Worm (Caenorhabditis elegans) whole organism, L3 larva: Measurements from ENCODE around the gene C10F3.7.

Experiments
- R02D3.7 ChIP-seq: fragments of 150-350 bp; optimal IDR thresholded peaks from 2 replicates; lab custom pipeline; 2014; ENCODE audit warnings: missing biosample characterization, missing genetic modification characterization
- ZK546.5 ChIP-seq: sonication (generic microtip); optimal IDR thresholded peaks from 2 replicates; lab custom pipeline; 2017; ENCODE audit warnings: missing biosample characterization, missing genetic modification characterization
- aly-2 ChIP-seq: fragments of 150-350 bp; optimal IDR thresholded peaks from 2 replicates; lab custom pipeline; 2014; ENCODE audit warnings: missing biosample characterization, missing genetic modification characterization
- ceh-82 ChIP-seq: fragments of 150-350 bp; optimal IDR thresholded peaks from 2 replicates; lab custom pipeline; 2014; ENCODE audit warnings: missing biosample characterization, missing genetic modification characterization
- egl-27 ChIP-seq: sonication (generic microtip); optimal IDR thresholded peaks from 4 replicates; lab custom pipeline; 2017; ENCODE audit warnings: missing biosample characterization, missing genetic modification reagents, missing genetic modification characterization
- egl-5 ChIP-seq: fragments of 150-350 bp; optimal IDR thresholded peaks from 2 replicates; lab custom pipeline; 2017; ENCODE audit warnings: missing biosample characterization, missing genetic modification reagents, missing genetic modification characterization, inconsistent platforms
- elt-1 ChIP-seq: fragments of 150-350 bp; optimal IDR thresholded peaks from 2 replicates; lab custom pipeline; 2014; ENCODE audit warnings: missing biosample characterization, missing genetic modification characterization
- elt-2 ChIP-seq: sonication (generic microtip); optimal IDR thresholded peaks from 2 replicates; lab custom pipeline; 2016; ENCODE audit warnings: missing genetic modification reagents, mild to moderate bottlenecking, missing genetic modification characterization, missing compliant biosample characterization
- elt-3 ChIP-seq, 3 experiments: fragments of 150-350 bp in 1 of 3; sonication (generic microtip) in 2 of 3; optimal IDR thresholded peaks; 2 replicates in 2 of 3; 4 replicates in 1 of 3; lab custom pipeline; 2014 to 2017; ENCODE audit warnings: missing biosample characterization in 3 of 3, missing genetic modification characterization in 3 of 3
- fkh-10 ChIP-seq: sonication (generic microtip); optimal IDR thresholded peaks from 2 replicates; lab custom pipeline; 2017; ENCODE audit warnings: missing biosample characterization, missing genetic modification reagents, missing genetic modification characterization
- fkh-2 ChIP-seq: fragments of 150-350 bp; optimal IDR thresholded peaks from 2 replicates; lab custom pipeline; 2014; ENCODE audit warnings: missing biosample characterization, missing genetic modification reagents, missing genetic modification characterization
- hmg-11 ChIP-seq: sonication (generic microtip); optimal IDR thresholded peaks from 2 replicates; lab custom pipeline; 2016; ENCODE audit warnings: missing genetic modification characterization, missing compliant biosample characterization
- jun-1 ChIP-seq: fragments of 150-350 bp; optimal IDR thresholded peaks from 2 replicates; lab custom pipeline; 2014; ENCODE audit warnings: missing biosample characterization, missing genetic modification reagents, missing genetic modification characterization
- lin-15B ChIP-seq: fragments of 150-350 bp; optimal IDR thresholded peaks from 2 replicates; lab custom pipeline; 2014; ENCODE audit warnings: missing biosample characterization, missing genetic modification characterization
- lsy-12 ChIP-seq: sonication (generic microtip); optimal IDR thresholded peaks from 2 replicates; lab custom pipeline; 2016; ENCODE audit warnings: mild to moderate bottlenecking, missing genetic modification characterization, missing compliant biosample characterization
- mml-1 ChIP-seq: fragments of 150-350 bp; sonication (generic microtip); optimal IDR thresholded peaks from 3 replicates; lab custom pipeline; 2014; ENCODE audit warnings: missing biosample characterization, missing genetic modification characterization
- nfya-1 ChIP-seq: sonication (generic microtip); optimal IDR thresholded peaks from 2 replicates; lab custom pipeline; 2017; ENCODE audit warnings: missing genetic modification characterization, mild to moderate bottlenecking, missing compliant biosample characterization, antibody characterized with exemption, moderate library complexity; ENCODE audit not compliant: insufficient read depth
- nhr-11 ChIP-seq: fragments of 150-350 bp; optimal IDR thresholded peaks from 2 replicates; lab custom pipeline; 2014; ENCODE audit warnings: missing biosample characterization, missing genetic modification characterization
- nhr-28 ChIP-seq: fragments of 150-350 bp; optimal IDR thresholded peaks from 2 replicates; lab custom pipeline; 2014; ENCODE audit warnings: missing biosample characterization, missing genetic modification characterization
- nhr-43 ChIP-seq: sonication (generic microtip); optimal IDR thresholded peaks from 2 replicates; lab custom pipeline; 2016; ENCODE audit warnings: mild to moderate bottlenecking, missing genetic modification characterization, missing compliant biosample characterization; ENCODE audit not compliant: poor library complexity, severe bottlenecking
- nhr-67 ChIP-seq: fragments of 150-350 bp; optimal IDR thresholded peaks from 2 replicates; lab custom pipeline; 2014; ENCODE audit warnings: missing biosample characterization, missing genetic modification characterization
- nhr-76 ChIP-seq: fragments of 150-350 bp; sonication (generic microtip); optimal IDR thresholded peaks from 5 replicates; lab custom pipeline; 2014; ENCODE audit warnings: missing biosample characterization, missing genetic modification characterization
- pha-4 ChIP-seq: fragments of 150-350 bp; optimal IDR thresholded peaks from 2 replicates; lab custom pipeline; 2014; ENCODE audit warnings: missing biosample characterization, missing genetic modification reagents, missing genetic modification characterization
- pqm-1 ChIP-seq: fragments of 150-350 bp; optimal IDR thresholded peaks from 2 replicates; lab custom pipeline; 2017; ENCODE audit warnings: missing biosample characterization, missing genetic modification characterization, inconsistent platforms
- sea-2 ChIP-seq: fragments of 150-350 bp; sonication (generic microtip); optimal IDR thresholded peaks from 4 replicates; lab custom pipeline; 2014; ENCODE audit warnings: missing biosample characterization, missing genetic modification reagents, missing genetic modification characterization
- snpc-4 ChIP-seq: fragments of 150-350 bp; optimal IDR thresholded peaks from 2 replicates; lab custom pipeline; 2014; ENCODE audit warnings: missing biosample characterization, missing genetic modification characterization
- tbx-2 ChIP-seq: sonication (generic microtip); optimal IDR thresholded peaks from 2 replicates; lab custom pipeline; 2016; ENCODE audit warnings: mild to moderate bottlenecking, missing genetic modification characterization, missing compliant biosample characterization
- unc-39 ChIP-seq: sonication (generic microtip); optimal IDR thresholded peaks from 4 replicates; lab custom pipeline; 2017; ENCODE audit warnings: missing biosample characterization, missing genetic modification characterization
- ztf-4 ChIP-seq: fragments of 150-350 bp; optimal IDR thresholded peaks from 2 replicates; lab custom pipeline; 2014; ENCODE audit warnings: missing biosample characterization, missing genetic modification characterization

Gene C10F3.7

DNA sequence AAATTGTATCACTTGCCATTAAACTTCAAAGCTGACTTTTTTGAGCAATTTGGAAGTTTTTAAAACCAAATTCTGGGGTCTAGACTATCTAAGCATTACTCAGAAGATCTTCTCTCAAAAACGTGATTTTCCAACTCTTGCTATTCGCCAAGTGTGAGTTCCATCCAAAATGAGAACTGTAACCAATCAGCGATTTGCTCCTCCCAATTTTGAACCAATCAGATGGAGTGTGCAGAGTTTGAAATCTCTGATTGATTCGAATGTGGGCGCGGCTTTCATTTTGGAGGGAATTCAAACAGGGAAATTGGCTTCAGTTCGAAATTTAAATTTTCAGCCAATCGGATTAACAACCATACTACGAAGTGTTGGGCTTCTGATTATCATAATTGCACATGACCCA is 33.6 kb downstream of the C10F3.7 start:
- TF ChIP-seq nfya-1 = peak; percentile 88
- TF ChIP-seq lin-15B (tag; lab: Kevin White, UChicago) = no peak

DNA sequence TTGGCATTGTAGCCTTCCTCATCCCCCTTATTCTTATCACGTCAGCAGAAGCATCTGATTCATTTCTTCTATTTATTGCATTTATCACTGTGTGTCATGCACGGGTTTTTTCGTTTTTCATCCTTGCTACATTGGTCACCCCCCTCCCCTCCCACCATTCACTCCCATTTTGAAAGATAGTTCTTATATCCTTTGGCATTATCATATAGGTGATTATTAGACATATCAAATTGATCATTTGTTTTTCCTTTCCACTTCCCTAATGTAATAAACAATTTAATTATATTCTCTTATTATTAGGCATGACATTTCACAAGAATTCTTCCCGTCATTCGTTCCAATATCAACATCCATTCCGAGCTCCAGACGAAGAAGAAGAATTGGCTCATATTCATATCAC is 35.5 kb downstream of the C10F3.7 start, which contains the start of gene M03F8.1:
Gene M03F8.1, plus strand, starts transcription at position 301 of the 400 bp plus-strand sequence.
- no peak for TF ChIP-seq egl-5 (tag; lab: Kevin White, UChicago)
- no peak for TF ChIP-seq nhr-76
- TF ChIP-seq nhr-11 (tag; lab: Kevin White, UChicago) = no peak
- TF ChIP-seq nhr-43 = no peak
- TF ChIP-seq ceh-82 = no peak
- TF ChIP-seq tbx-2 (tag; lab: Kevin White, UChicago) = no peak
- no peak for TF ChIP-seq elt-1 (tag; lab: Kevin White, UChicago)
- TF ChIP-seq snpc-4 (tag; lab: Kevin White, UChicago) = no peak
- no peak for TF ChIP-seq elt-3 (tag; optimal IDR thresholded peaks at IDR 0.05; lab: Kevin White, UChicago)
- no peak for TF ChIP-seq mml-1 (tag; lab: Kevin White, UChicago)
- no peak for TF ChIP-seq nhr-28 (tag; lab: Kevin White, UChicago)
- no peak for TF ChIP-seq lsy-12
- no peak for TF ChIP-seq ztf-4 (tag; lab: Kevin White, UChicago)
- TF ChIP-seq elt-2 = no peak
- TF ChIP-seq aly-2 (tag; lab: Kevin White, UChicago) = no peak
- no peak for TF ChIP-seq fkh-10
- TF ChIP-seq, all 47 proteins: peak for 0

DNA sequence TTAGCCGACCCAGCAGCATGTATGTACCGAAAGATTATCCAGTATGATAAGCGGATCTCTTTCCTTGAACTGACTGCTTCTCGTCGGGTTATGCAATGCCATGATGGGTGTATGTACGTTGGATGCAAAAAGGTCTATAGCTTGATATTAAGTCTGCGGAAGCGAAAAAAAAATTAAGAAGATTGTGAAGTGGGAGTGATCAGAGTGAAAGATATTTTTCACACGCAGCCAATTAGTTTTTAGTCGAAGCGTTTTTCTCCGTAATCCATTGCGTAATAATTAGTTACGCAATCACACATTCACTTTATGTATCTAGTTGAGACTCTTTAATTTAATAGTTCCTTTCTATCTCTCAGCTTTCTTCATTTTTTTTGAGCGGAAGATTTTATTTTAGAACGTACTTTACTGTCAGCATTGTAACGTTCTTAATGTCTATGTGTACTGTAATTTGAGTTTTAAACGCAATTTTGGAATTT is 36.9 kb downstream of the C10F3.7 start:
- no peak for TF ChIP-seq egl-5 (tag; lab: Kevin White, UChicago)
- TF ChIP-seq elt-1 (tag; lab: Kevin White, UChicago) = peak; percentile 7
- TF ChIP-seq nhr-76 = no peak

ce11 chrV:5943167-5943566 is 43.5 kb downstream of the C10F3.7 start, which contains the start of gene pst-1:
Gene pst-1 (plus strand): TSS chrV:5943467.
- TF ChIP-seq pha-4 (tag; lab: Kevin White, UChicago) (no peak), pqm-1 (no peak)

DNA sequence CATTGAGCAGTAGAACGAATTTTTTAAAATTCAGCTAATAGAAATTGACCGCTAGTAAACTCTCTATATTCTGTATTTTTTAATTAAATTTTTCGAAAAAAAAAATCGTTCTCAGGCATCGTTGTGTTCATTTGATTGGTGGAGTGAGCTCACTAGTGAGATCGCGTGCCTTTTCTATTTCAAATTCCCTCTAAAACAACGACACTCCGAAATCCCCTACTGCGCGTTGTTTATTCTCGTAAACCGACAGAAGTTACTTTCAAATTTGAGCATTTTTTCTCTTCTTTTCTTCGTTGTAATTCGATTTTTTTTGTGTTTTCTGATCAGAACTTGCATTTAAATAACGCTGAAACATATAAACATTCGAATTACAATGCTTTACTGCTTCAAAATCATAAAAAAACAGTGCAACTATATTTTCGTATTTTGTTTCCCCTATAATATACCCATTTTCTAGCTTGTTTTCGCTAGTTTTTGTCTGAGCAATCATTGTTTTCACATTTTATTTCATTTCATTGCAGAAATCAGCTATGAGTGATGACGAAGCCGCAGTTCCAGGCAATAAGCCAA is 47.1 kb downstream of the C10F3.7 start, which contains the start of gene syf-3:
Gene syf-3, plus strand, starts transcription at position 520 of the 570 bp plus-strand sequence.
- TF ChIP-seq ZK546.5 (tag; lab: Kevin White, UChicago) (no peak), nhr-67 (tag; lab: Kevin White, UChicago) (no peak), R02D3.7 (peak; percentile 83), jun-1 (tag; lab: Kevin White, UChicago) (peak; percentile 7), lin-15B (tag; lab: Kevin White, UChicago) (peak; percentile 41), hmg-11 (tag; lab: Kevin White, UChicago) (peak; percentile 69), nfya-1 (peak; percentile 52), egl-27 (tag; lab: Kevin White, UChicago) (no peak), sea-2 (no peak), pha-4 (tag; lab: Kevin White, UChicago) (peak; percentile 63)

DNA sequence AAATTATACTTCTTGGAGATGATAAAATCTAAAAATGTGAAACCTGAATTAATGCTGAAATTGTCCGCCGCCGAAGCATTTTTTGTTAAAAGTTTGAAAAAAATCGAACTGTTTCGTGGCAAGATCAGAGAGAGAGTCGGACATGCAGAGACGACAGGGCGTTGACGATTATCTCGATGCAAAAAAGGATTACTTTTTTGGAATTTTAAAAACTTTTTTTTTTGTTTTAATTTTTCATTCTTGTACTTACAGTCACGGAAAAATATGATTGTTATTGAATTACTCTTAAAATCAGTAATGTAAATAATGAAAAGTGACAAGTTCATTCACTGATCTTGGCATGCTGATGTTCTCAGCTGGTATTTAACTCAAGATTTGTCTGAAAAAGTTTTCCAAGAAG is 50.0 kb downstream of the C10F3.7 start, which contains the start of the genes M03F8.5 and M03F8.7:
Gene M03F8.5, minus strand, starts transcription at position 101 of the 400 bp plus-strand sequence.
Gene M03F8.7, plus strand, starts transcription at position 249 of the 400 bp plus-strand sequence.
- TF ChIP-seq ZK546.5 (tag; lab: Kevin White, UChicago) = no peak
- no peak for TF ChIP-seq nhr-28 (tag; lab: Kevin White, UChicago)
- no peak for TF ChIP-seq fkh-2 (tag; lab: Kevin White, UChicago)
- TF ChIP-seq unc-39 (tag; lab: Kevin White, UChicago) = no peak
